Worm (Caenorhabditis elegans) whole organism, L1 larva: ENCODE results near the gene cyy-1.

ENCODE experiments used
- C04F5.9 ChIP-seq: sonication (generic microtip); optimal IDR thresholded peaks from 2 replicates; lab custom pipeline; 2016; ENCODE audit warnings: missing genetic modification characterization, missing compliant biosample characterization
- Y116A8C.19 ChIP-seq: sonication (generic microtip); optimal IDR thresholded peaks from 2 replicates; lab custom pipeline; 2016; ENCODE audit warnings: missing compliant biosample characterization, missing genetic modification characterization, borderline replicate concordance
- ama-1 ChIP-seq: fragments of 150-350 bp; optimal IDR thresholded peaks from 2 replicates; lab custom pipeline; 2014
- blmp-1 ChIP-seq: fragments of 150-350 bp; optimal IDR thresholded peaks from 2 replicates; lab custom pipeline; 2014; ENCODE audit warnings: missing biosample characterization, missing genetic modification characterization
- ceh-8 ChIP-seq: fragments of 200-800 bp; sonication (Bioruptor generic); optimal IDR thresholded peaks from 2 replicates; lab custom pipeline; 2018; ENCODE audit warnings: mild to moderate bottlenecking, missing genetic modification characterization, moderate library complexity, missing compliant biosample characterization
- ceh-82 ChIP-seq, 3 experiments: fragments of 150-350 bp in 1 of 3; sonication (generic microtip) in 2 of 3; optimal IDR thresholded peaks; 2 replicates each; lab custom pipeline; 2014 to 2017; ENCODE audit warnings: missing biosample characterization in 3 of 3, missing genetic modification characterization in 3 of 3
- ceh-88 ChIP-seq: fragments of 200-800 bp; sonication (Bioruptor generic); IDR thresholded peaks from 2 replicates; pipeline ENCODE4 v1.3.6; 2022; ENCODE audit warnings: missing genetic modification characterization, missing compliant biosample characterization
- ceh-90 ChIP-seq: sonication (generic microtip); optimal IDR thresholded peaks from 2 replicates; lab custom pipeline; 2016; ENCODE audit warnings: missing genetic modification characterization, missing compliant biosample characterization
- ces-1 ChIP-seq: fragments of 150-350 bp; optimal IDR thresholded peaks from 2 replicates; lab custom pipeline; 2014; ENCODE audit warnings: missing biosample characterization, missing genetic modification reagents, missing genetic modification characterization
- dpl-1 ChIP-seq, 3 experiments: fragments of 150-350 bp in 2 of 3; sonication (generic microtip) in 1 of 3; optimal IDR thresholded peaks; 2 replicates each; lab custom pipeline; 2014 to 2017; ENCODE audit warnings: missing biosample characterization in 3 of 3, missing genetic modification characterization in 3 of 3, missing genetic modification reagents in 3 of 3
- dsc-1 ChIP-seq: sonication (generic microtip); optimal IDR thresholded peaks from 2 replicates; lab custom pipeline; 2016; ENCODE audit warnings: mild to moderate bottlenecking, missing genetic modification characterization, missing compliant biosample characterization
- efl-1 ChIP-seq, 4 experiments: fragments of 150-350 bp; optimal IDR thresholded peaks in 3 of 4; peaks in 1 of 4; 1 replicate in 1 of 4; 2 replicates in 3 of 4; lab custom pipeline; 2014; ENCODE audit warnings: missing biosample characterization in 2 of 4, missing genetic modification characterization in 2 of 4, missing genetic modification reagents in 2 of 4
- efl-3 ChIP-seq: fragments of 200-800 bp; sonication (Bioruptor generic); optimal IDR thresholded peaks from 2 replicates; lab custom pipeline; 2018; ENCODE audit warnings: mild to moderate bottlenecking, missing genetic modification characterization, missing compliant biosample characterization
- egl-27 ChIP-seq, 2 experiments: fragments of 150-350 bp in 1 of 2; sonication (generic microtip); optimal IDR thresholded peaks; 3 replicates each; lab custom pipeline; 2017 to 2018; ENCODE audit warnings: missing biosample characterization in 2 of 2, missing genetic modification characterization in 2 of 2, missing genetic modification reagents in 2 of 2
- elt-2 ChIP-seq: sonication (generic microtip); optimal IDR thresholded peaks from 2 replicates; lab custom pipeline; 2016; ENCODE audit warnings: missing genetic modification characterization, mild to moderate bottlenecking, inconsistent platforms, missing compliant biosample characterization, missing genetic modification reagents
- ets-5 ChIP-seq: fragments of 200-800 bp; sonication (Bioruptor generic); IDR thresholded peaks from 2 replicates; pipeline ENCODE4 v1.3.6; 2022; ENCODE audit warnings: missing genetic modification characterization, missing compliant biosample characterization
- fkh-4 ChIP-seq: sonication (generic microtip); optimal IDR thresholded peaks from 2 replicates; lab custom pipeline; 2016; ENCODE audit warnings: missing compliant biosample characterization, missing genetic modification characterization, borderline replicate concordance
- fkh-8 ChIP-seq: sonication (generic microtip); optimal IDR thresholded peaks from 2 replicates; lab custom pipeline; 2016; ENCODE audit warnings: mild to moderate bottlenecking, missing genetic modification characterization, missing compliant biosample characterization
- grh-1 ChIP-seq: fragments of 200-800 bp; sonication (Bioruptor generic); IDR thresholded peaks from 2 replicates; pipeline ENCODE4 v1.3.6; 2022; ENCODE audit warnings: missing genetic modification reagents, missing genetic modification characterization, missing compliant biosample characterization
- hlh-17 ChIP-seq: fragments of 200-800 bp; sonication (Bioruptor generic); optimal IDR thresholded peaks from 2 replicates; lab custom pipeline; 2018; ENCODE audit warnings: missing genetic modification characterization, mild to moderate bottlenecking, missing compliant biosample characterization, moderate library complexity, borderline replicate concordance
- hlh-4 ChIP-seq: sonication (generic microtip); optimal IDR thresholded peaks from 2 replicates; lab custom pipeline; 2016; ENCODE audit warnings: mild to moderate bottlenecking, missing genetic modification characterization, missing compliant biosample characterization
- irx-1 ChIP-seq: sonication (generic microtip); optimal IDR thresholded peaks from 2 replicates; lab custom pipeline; 2016; ENCODE audit warnings: missing genetic modification characterization, missing compliant biosample characterization
- isw-1 ChIP-seq: fragments of 200-800 bp; sonication (Bioruptor generic); IDR thresholded peaks from 2 replicates; pipeline ENCODE4 v1.3.6; 2022; ENCODE audit warnings: missing genetic modification characterization, missing compliant biosample characterization
- jun-1 ChIP-seq: fragments of 150-350 bp; optimal IDR thresholded peaks from 2 replicates; lab custom pipeline; 2014; ENCODE audit warnings: missing biosample characterization, missing genetic modification reagents, missing genetic modification characterization
- lin-13 ChIP-seq: fragments of 150-350 bp; optimal IDR thresholded peaks from 2 replicates; lab custom pipeline; 2014; ENCODE audit warnings: missing biosample characterization, missing genetic modification reagents, missing genetic modification characterization
- lin-15B ChIP-seq: fragments of 150-350 bp; sonication (generic microtip); optimal IDR thresholded peaks from 3 replicates; lab custom pipeline; 2014; ENCODE audit warnings: missing biosample characterization, missing genetic modification characterization
- mab-9 ChIP-seq: fragments of 200-800 bp; sonication (Bioruptor generic); IDR thresholded peaks from 2 replicates; pipeline ENCODE4 v1.3.6; 2022; ENCODE audit warnings: missing genetic modification reagents, missing genetic modification characterization, missing compliant biosample characterization
- mdl-1 ChIP-seq, 2 experiments: fragments of 150-350 bp; optimal IDR thresholded peaks; 2 replicates each; lab custom pipeline; 2014 to 2017; ENCODE audit warnings: missing biosample characterization in 2 of 2, missing genetic modification characterization in 2 of 2, inconsistent platforms in 1 of 2
- mef-2 ChIP-seq: fragments of 150-350 bp; optimal IDR thresholded peaks from 2 replicates; lab custom pipeline; 2014; ENCODE audit warnings: missing biosample characterization, missing genetic modification characterization
- mep-1 ChIP-seq: fragments of 150-350 bp; optimal IDR thresholded peaks from 2 replicates; lab custom pipeline; 2014; ENCODE audit warnings: missing biosample characterization, missing genetic modification characterization
- nhr-11 ChIP-seq: fragments of 150-350 bp; optimal IDR thresholded peaks from 2 replicates; lab custom pipeline; 2014; ENCODE audit warnings: missing biosample characterization, missing genetic modification characterization
- nhr-19 ChIP-seq: fragments of 200-800 bp; sonication (Bioruptor generic); conservative IDR thresholded peaks from 2 replicates; pipeline ENCODE4 v1.3.6; 2022; ENCODE audit warnings: missing genetic modification characterization, missing compliant biosample characterization
- nhr-20 ChIP-seq: sonication (generic microtip); optimal IDR thresholded peaks from 2 replicates; lab custom pipeline; 2016; ENCODE audit warnings: mild to moderate bottlenecking, missing genetic modification characterization, missing compliant biosample characterization
- nhr-237 ChIP-seq: fragments of 150-350 bp; optimal IDR thresholded peaks from 2 replicates; lab custom pipeline; 2014; ENCODE audit warnings: missing biosample characterization, missing genetic modification characterization
- nhr-71 ChIP-seq: sonication (generic microtip); optimal IDR thresholded peaks from 2 replicates; lab custom pipeline; 2016; ENCODE audit warnings: mild to moderate bottlenecking, missing genetic modification characterization, moderate library complexity, missing compliant biosample characterization
- nhr-76 ChIP-seq: sonication (generic microtip); optimal IDR thresholded peaks from 2 replicates; lab custom pipeline; 2017; ENCODE audit warnings: missing biosample characterization, missing genetic modification characterization
- nhr-77 ChIP-seq: fragments of 150-350 bp; optimal IDR thresholded peaks from 2 replicates; lab custom pipeline; 2014; ENCODE audit warnings: missing biosample characterization, missing genetic modification characterization
- nhr-84 ChIP-seq: sonication (generic microtip); optimal IDR thresholded peaks from 2 replicates; lab custom pipeline; 2017; ENCODE audit warnings: missing biosample characterization, missing genetic modification characterization
- nhr-90 ChIP-seq: sonication (generic microtip); optimal IDR thresholded peaks from 2 replicates; lab custom pipeline; 2016; ENCODE audit warnings: mild to moderate bottlenecking, missing genetic modification characterization, missing compliant biosample characterization; ENCODE audit not compliant: poor library complexity
- pag-3 ChIP-seq: sonication (generic microtip); optimal IDR thresholded peaks from 2 replicates; lab custom pipeline; 2017; ENCODE audit warnings: missing genetic modification characterization, mild to moderate bottlenecking, missing compliant biosample characterization, antibody characterized with exemption, borderline replicate concordance; ENCODE audit not compliant: insufficient read depth
- pax-3 ChIP-seq: fragments of 200-800 bp; sonication (Bioruptor generic); optimal IDR thresholded peaks from 2 replicates; lab custom pipeline; 2018; ENCODE audit warnings: mild to moderate bottlenecking, missing genetic modification characterization, moderate library complexity, missing compliant biosample characterization
- pqm-1 ChIP-seq: sonication (generic microtip); optimal IDR thresholded peaks from 3 replicates; lab custom pipeline; 2017; ENCODE audit warnings: missing biosample characterization, missing genetic modification characterization
- rnt-1 ChIP-seq: sonication (generic microtip); optimal IDR thresholded peaks from 2 replicates; lab custom pipeline; 2016; ENCODE audit warnings: mild to moderate bottlenecking, missing genetic modification characterization, moderate library complexity, missing compliant biosample characterization
- snpc-4 ChIP-seq: fragments of 150-350 bp; optimal IDR thresholded peaks from 2 replicates; lab custom pipeline; 2014; ENCODE audit warnings: missing biosample characterization, missing genetic modification characterization
- sptf-1 ChIP-seq: fragments of 150-350 bp; optimal IDR thresholded peaks from 2 replicates; lab custom pipeline; 2014; ENCODE audit warnings: missing biosample characterization, missing genetic modification characterization
- tbx-2 ChIP-seq: sonication (generic microtip); optimal IDR thresholded peaks from 2 replicates; lab custom pipeline; 2016; ENCODE audit warnings: missing genetic modification characterization, missing compliant biosample characterization
- tlp-1 ChIP-seq: fragments of 150-350 bp; optimal IDR thresholded peaks from 2 replicates; lab custom pipeline; 2014; ENCODE audit warnings: missing biosample characterization, missing genetic modification characterization
- unc-130 ChIP-seq: fragments of 150-350 bp; optimal IDR thresholded peaks from 2 replicates; lab custom pipeline; 2017; ENCODE audit warnings: missing biosample characterization, missing genetic modification characterization, inconsistent platforms
- unc-30 ChIP-seq: sonication (generic microtip); optimal IDR thresholded peaks from 2 replicates; lab custom pipeline; 2017; ENCODE audit warnings: missing biosample characterization, missing genetic modification characterization
- unc-98 ChIP-seq: fragments of 200-800 bp; sonication (Bioruptor generic); IDR thresholded peaks from 2 replicates; pipeline ENCODE4 v1.3.6; 2022; ENCODE audit warnings: missing genetic modification characterization, missing compliant biosample characterization
- vab-15 ChIP-seq: sonication (generic microtip); optimal IDR thresholded peaks from 2 replicates; lab custom pipeline; 2017; ENCODE audit warnings: missing genotype, mild to moderate bottlenecking, missing genetic modification characterization, missing compliant biosample characterization
- zip-4 ChIP-seq: fragments of 200-800 bp; sonication (Bioruptor generic); optimal IDR thresholded peaks from 2 replicates; lab custom pipeline; 2018; ENCODE audit warnings: mild to moderate bottlenecking, missing genetic modification characterization, moderate library complexity, missing compliant biosample characterization

The cyy-1 gene

ce11 chrIII:8446940-8447403 is 41.3 kb downstream of the cyy-1 start, which contains the start of gene rpn-3 (continued):
- TF ChIP-seq ets-5 (GFP tag; lab: Robert Waterston, UW), result no peak
- TF ChIP-seq nhr-90 (tag; lab: Kevin White, UChicago), result peak; percentile 94
- TF ChIP-seq tbx-2 (tag; lab: Kevin White, UChicago), result peak; percentile 96
- TF ChIP-seq snpc-4, result peak; percentile 88
- peak; percentile 96 for TF ChIP-seq lin-15B (tag; lab: Kevin White, UChicago)
- peak; percentile 93 for TF ChIP-seq rnt-1
- peak; percentile 95 for TF ChIP-seq nhr-77 (tag; lab: Kevin White, UChicago)
- peak; percentile 85 for TF ChIP-seq blmp-1 (tag; lab: Kevin White, UChicago)
- peak; percentile 99 for TF ChIP-seq fkh-8
- peak; percentile 96 for TF ChIP-seq mab-9 (GFP tag; lab: Robert Waterston, UW)
- TF ChIP-seq hlh-17, result no peak
- TF ChIP-seq nhr-19 (GFP tag; lab: Robert Waterston, UW), result peak; percentile 97
- peak; percentile 89 for TF ChIP-seq zip-4 (GFP tag; lab: Kevin White, UChicago)
- TF ChIP-seq fkh-4 (tag; lab: Kevin White, UChicago), result peak; percentile 64
- peak; percentile 97 to 99 (median 98) for TF ChIP-seq ceh-82 (tag; optimal IDR thresholded peaks at IDR 0.05; lab: Kevin White, UChicago)
- peak; percentile 94 for TF ChIP-seq lin-13
- peak; percentile 43 for TF ChIP-seq vab-15 (tag; lab: Kevin White, UChicago)
- TF ChIP-seq nhr-84 (tag; lab: Kevin White, UChicago), result no peak
- peak; percentile 93 for TF ChIP-seq jun-1 (tag; lab: Kevin White, UChicago)
- peak; percentile 61 for TF ChIP-seq nhr-76
- peak; percentile 61 for TF ChIP-seq ceh-90 (tag; lab: Kevin White, UChicago)
- peak; percentile 53 for TF ChIP-seq pqm-1 (tag; lab: Kevin White, UChicago)
- no peak for TF ChIP-seq ces-1 (GFP tag; lab: Kevin White, UChicago)
- peak; percentile 98 for TF ChIP-seq isw-1 (GFP tag; lab: Robert Waterston, UW)
- peak; percentile 85 for TF ChIP-seq ceh-8
- peak; percentile 69 for TF ChIP-seq efl-3 (GFP tag; lab: Kevin White, UChicago)
- peak; percentile 77 for TF ChIP-seq ama-1 (lab: Kevin White, UChicago)
- peak; percentile 97 for TF ChIP-seq nhr-237 (tag; lab: Kevin White, UChicago)
- peak; percentile 91 for TF ChIP-seq grh-1
- TF ChIP-seq hlh-4 (tag; lab: Kevin White, UChicago), result no peak
- TF ChIP-seq sptf-1 (tag; lab: Kevin White, UChicago), result no peak
- peak; percentile 65; the same call in 1 of the 2 replicates for TF ChIP-seq unc-98
- peak; percentile 93 for TF ChIP-seq nhr-11 (tag; lab: Kevin White, UChicago)
- TF ChIP-seq pax-3, result peak; percentile 89
- peak; percentile 92 for TF ChIP-seq irx-1 (tag; lab: Kevin White, UChicago)
- TF ChIP-seq pag-3 (tag; lab: Kevin White, UChicago), result peak; percentile 77
- peak in 1 of 2 experiments; percentile 30 for TF ChIP-seq egl-27 (tag; optimal IDR thresholded peaks at IDR 0.05; lab: Kevin White, UChicago)
- TF ChIP-seq mep-1, result peak; percentile 99
- TF ChIP-seq nhr-20, result peak; percentile 98
- TF ChIP-seq mef-2 (tag; lab: Kevin White, UChicago), result peak; percentile 69
- TF ChIP-seq nhr-71 (tag; lab: Kevin White, UChicago), result peak; percentile 98
- TF ChIP-seq dsc-1 (tag; lab: Kevin White, UChicago), result peak; percentile 98
- peak; percentile 90 for TF ChIP-seq ceh-88 (GFP tag; lab: Robert Waterston, UW)
- peak; percentile 98 for TF ChIP-seq unc-130
- peak; percentile 75 for TF ChIP-seq elt-2
- TF ChIP-seq unc-30, result no peak
- no peak for TF ChIP-seq tlp-1
- peak; percentile 90 for TF ChIP-seq C04F5.9 (tag; lab: Kevin White, UChicago)
- TF ChIP-seq dpl-1 (GFP tag; optimal IDR thresholded peaks at IDR 0.05; lab: Kevin White, UChicago), result peak; percentile 87 to 89 (median 89)
- TF ChIP-seq mdl-1 (tag; optimal IDR thresholded peaks at IDR 0.05; lab: Kevin White, UChicago), result peak in 1 of 2 experiments; percentile 85
- peak; percentile 93 to 95 for TF ChIP-seq efl-1 (optimal IDR thresholded peaks at IDR 0.05; lab: Kevin White, UChicago)
- TF ChIP-seq efl-1 (GFP tag; optimal IDR thresholded peaks at IDR 0.05 in 1 of 2; lab: Kevin White, UChicago), result peak; percentile 87 to 98
- TF ChIP-seq Y116A8C.19 (tag; lab: Kevin White, UChicago), result no peak
